Worm (Caenorhabditis elegans) whole organism, L1 larva: ENCODE measurements around the gene rsp-4.

Experiments
- C04F5.9 ChIP-seq: sonication (generic microtip); optimal IDR thresholded peaks from 2 replicates; lab custom pipeline; 2016; ENCODE audit warnings: missing genetic modification characterization, missing compliant biosample characterization
- C16A3.4 ChIP-seq: fragments of 150-350 bp; optimal IDR thresholded peaks from 2 replicates; lab custom pipeline; 2014; ENCODE audit warnings: missing biosample characterization, missing genetic modification characterization
- blmp-1 ChIP-seq: fragments of 150-350 bp; optimal IDR thresholded peaks from 2 replicates; lab custom pipeline; 2014; ENCODE audit warnings: missing biosample characterization, missing genetic modification characterization
- ceh-82 ChIP-seq, 3 experiments: fragments of 150-350 bp in 1 of 3; sonication (generic microtip) in 2 of 3; optimal IDR thresholded peaks; 2 replicates each; lab custom pipeline; 2014 to 2017; ENCODE audit warnings: missing biosample characterization in 3 of 3, missing genetic modification characterization in 3 of 3
- ceh-88 ChIP-seq: fragments of 200-800 bp; sonication (Bioruptor generic); IDR thresholded peaks from 2 replicates; pipeline ENCODE4 v1.3.6; 2022; ENCODE audit warnings: missing genetic modification characterization, missing compliant biosample characterization
- dpl-1 ChIP-seq, 3 experiments: fragments of 150-350 bp in 2 of 3; sonication (generic microtip) in 1 of 3; optimal IDR thresholded peaks; 2 replicates each; lab custom pipeline; 2014 to 2017; ENCODE audit warnings: missing biosample characterization in 3 of 3, missing genetic modification characterization in 3 of 3, missing genetic modification reagents in 3 of 3
- dsc-1 ChIP-seq: sonication (generic microtip); optimal IDR thresholded peaks from 2 replicates; lab custom pipeline; 2016; ENCODE audit warnings: mild to moderate bottlenecking, missing genetic modification characterization, missing compliant biosample characterization
- efl-1 ChIP-seq, 4 experiments: fragments of 150-350 bp; optimal IDR thresholded peaks in 3 of 4; peaks in 1 of 4; 1 replicate in 1 of 4; 2 replicates in 3 of 4; lab custom pipeline; 2014; ENCODE audit warnings: missing biosample characterization in 2 of 4, missing genetic modification characterization in 2 of 4, missing genetic modification reagents in 2 of 4
- egl-13 ChIP-seq: sonication (generic microtip); optimal IDR thresholded peaks from 2 replicates; lab custom pipeline; 2016; ENCODE audit warnings: missing genotype, missing genetic modification reagents, missing genetic modification characterization, missing compliant biosample characterization
- elt-2 ChIP-seq: sonication (generic microtip); optimal IDR thresholded peaks from 2 replicates; lab custom pipeline; 2016; ENCODE audit warnings: missing genetic modification characterization, mild to moderate bottlenecking, inconsistent platforms, missing compliant biosample characterization, missing genetic modification reagents
- fkh-10 ChIP-seq: sonication (generic microtip); optimal IDR thresholded peaks from 2 replicates; lab custom pipeline; 2017; ENCODE audit warnings: missing biosample characterization, missing genetic modification reagents, missing genetic modification characterization
- fkh-8 ChIP-seq: sonication (generic microtip); optimal IDR thresholded peaks from 2 replicates; lab custom pipeline; 2016; ENCODE audit warnings: mild to moderate bottlenecking, missing genetic modification characterization, missing compliant biosample characterization
- grh-1 ChIP-seq: fragments of 200-800 bp; sonication (Bioruptor generic); IDR thresholded peaks from 2 replicates; pipeline ENCODE4 v1.3.6; 2022; ENCODE audit warnings: missing genetic modification reagents, missing genetic modification characterization, missing compliant biosample characterization
- isw-1 ChIP-seq: fragments of 200-800 bp; sonication (Bioruptor generic); IDR thresholded peaks from 2 replicates; pipeline ENCODE4 v1.3.6; 2022; ENCODE audit warnings: missing genetic modification characterization, missing compliant biosample characterization
- jun-1 ChIP-seq: fragments of 150-350 bp; optimal IDR thresholded peaks from 2 replicates; lab custom pipeline; 2014; ENCODE audit warnings: missing biosample characterization, missing genetic modification reagents, missing genetic modification characterization
- lin-13 ChIP-seq: fragments of 150-350 bp; optimal IDR thresholded peaks from 2 replicates; lab custom pipeline; 2014; ENCODE audit warnings: missing biosample characterization, missing genetic modification reagents, missing genetic modification characterization
- lin-14 ChIP-seq: fragments of 200-800 bp; sonication (Bioruptor generic); optimal IDR thresholded peaks from 2 replicates; lab custom pipeline; 2018; ENCODE audit warnings: mild to moderate bottlenecking, missing genetic modification characterization, moderate library complexity, missing compliant biosample characterization
- lin-15B ChIP-seq: fragments of 150-350 bp; sonication (generic microtip); optimal IDR thresholded peaks from 3 replicates; lab custom pipeline; 2014; ENCODE audit warnings: missing biosample characterization, missing genetic modification characterization
- lin-35 ChIP-seq, 2 experiments: fragments of 150-350 bp; optimal IDR thresholded peaks; 2 replicates each; lab custom pipeline; 2014; ENCODE audit warnings: missing biosample characterization in 2 of 2, missing genetic modification characterization in 2 of 2, missing genetic modification reagents in 2 of 2
- lir-3 ChIP-seq: sonication (generic microtip); optimal IDR thresholded peaks from 2 replicates; lab custom pipeline; 2016; ENCODE audit warnings: mild to moderate bottlenecking, missing genetic modification characterization, moderate library complexity, missing compliant biosample characterization; ENCODE audit not compliant: poor library complexity
- lsy-2 ChIP-seq, 2 experiments: fragments of 150-350 bp; optimal IDR thresholded peaks; 2 replicates each; lab custom pipeline; 2014; ENCODE audit warnings: missing biosample characterization in 2 of 2, missing genetic modification characterization in 2 of 2
- mab-9 ChIP-seq: fragments of 200-800 bp; sonication (Bioruptor generic); IDR thresholded peaks from 2 replicates; pipeline ENCODE4 v1.3.6; 2022; ENCODE audit warnings: missing genetic modification reagents, missing genetic modification characterization, missing compliant biosample characterization
- mep-1 ChIP-seq: fragments of 150-350 bp; optimal IDR thresholded peaks from 2 replicates; lab custom pipeline; 2014; ENCODE audit warnings: missing biosample characterization, missing genetic modification characterization
- nhr-11 ChIP-seq: fragments of 150-350 bp; optimal IDR thresholded peaks from 2 replicates; lab custom pipeline; 2014; ENCODE audit warnings: missing biosample characterization, missing genetic modification characterization
- nhr-19 ChIP-seq: fragments of 200-800 bp; sonication (Bioruptor generic); conservative IDR thresholded peaks from 2 replicates; pipeline ENCODE4 v1.3.6; 2022; ENCODE audit warnings: missing genetic modification characterization, missing compliant biosample characterization
- nhr-20 ChIP-seq: sonication (generic microtip); optimal IDR thresholded peaks from 2 replicates; lab custom pipeline; 2016; ENCODE audit warnings: mild to moderate bottlenecking, missing genetic modification characterization, missing compliant biosample characterization
- nhr-47 ChIP-seq: sonication (generic microtip); optimal IDR thresholded peaks from 2 replicates; lab custom pipeline; 2016; ENCODE audit warnings: mild to moderate bottlenecking, missing genetic modification characterization, moderate library complexity, missing compliant biosample characterization
- nhr-71 ChIP-seq: sonication (generic microtip); optimal IDR thresholded peaks from 2 replicates; lab custom pipeline; 2016; ENCODE audit warnings: mild to moderate bottlenecking, missing genetic modification characterization, moderate library complexity, missing compliant biosample characterization
- nhr-85 ChIP-seq: sonication (generic microtip); peaks from one replicate; lab custom pipeline; 2016; ENCODE audit warnings: missing genetic modification characterization, inconsistent platforms, missing compliant biosample characterization
- nhr-90 ChIP-seq: sonication (generic microtip); optimal IDR thresholded peaks from 2 replicates; lab custom pipeline; 2016; ENCODE audit warnings: mild to moderate bottlenecking, missing genetic modification characterization, missing compliant biosample characterization; ENCODE audit not compliant: poor library complexity
- rnt-1 ChIP-seq: sonication (generic microtip); optimal IDR thresholded peaks from 2 replicates; lab custom pipeline; 2016; ENCODE audit warnings: mild to moderate bottlenecking, missing genetic modification characterization, moderate library complexity, missing compliant biosample characterization
- skn-1 ChIP-seq: fragments of 150-350 bp; optimal IDR thresholded peaks from 2 replicates; lab custom pipeline; 2014; ENCODE audit warnings: missing biosample characterization, missing genetic modification characterization
- snpc-4 ChIP-seq: fragments of 150-350 bp; optimal IDR thresholded peaks from 2 replicates; lab custom pipeline; 2014; ENCODE audit warnings: missing biosample characterization, missing genetic modification characterization
- snu-23 ChIP-seq: sonication (generic microtip); optimal IDR thresholded peaks from 2 replicates; lab custom pipeline; 2016; ENCODE audit warnings: missing genetic modification characterization, missing compliant biosample characterization
- swsn-7 ChIP-seq: sonication (generic microtip); optimal IDR thresholded peaks from 2 replicates; lab custom pipeline; 2016; ENCODE audit warnings: missing genetic modification characterization, missing compliant biosample characterization
- tbx-2 ChIP-seq: sonication (generic microtip); optimal IDR thresholded peaks from 2 replicates; lab custom pipeline; 2016; ENCODE audit warnings: missing genetic modification characterization, missing compliant biosample characterization
- unc-86 ChIP-seq: sonication (generic microtip); optimal IDR thresholded peaks from 2 replicates; lab custom pipeline; 2016; ENCODE audit warnings: missing genetic modification characterization, missing compliant biosample characterization
- unc-98 ChIP-seq: fragments of 200-800 bp; sonication (Bioruptor generic); IDR thresholded peaks from 2 replicates; pipeline ENCODE4 v1.3.6; 2022; ENCODE audit warnings: missing genetic modification characterization, missing compliant biosample characterization
- vab-15 ChIP-seq: sonication (generic microtip); optimal IDR thresholded peaks from 2 replicates; lab custom pipeline; 2017; ENCODE audit warnings: missing genotype, mild to moderate bottlenecking, missing genetic modification characterization, missing compliant biosample characterization
- xbp-1 ChIP-seq: sonication (generic microtip); optimal IDR thresholded peaks from 2 replicates; lab custom pipeline; 2016; ENCODE audit warnings: missing genetic modification characterization, missing compliant biosample characterization
- ztf-11 ChIP-seq, 2 experiments: sonication (generic microtip); optimal IDR thresholded peaks; 2 replicates each; lab custom pipeline; 2016 to 2017; ENCODE audit warnings: missing genetic modification characterization in 2 of 2, missing biosample characterization in 1 of 2, missing compliant biosample characterization in 1 of 2

The rsp-4 gene

ce11 chrII:5351799-5352198 is 36.8 kb downstream of the rsp-4 start, which contains the start of gene F09E5.7:
Gene F09E5.7 (plus strand): TSS chrII:5352099.
- TF ChIP-seq fkh-8 (tag; lab: Kevin White, UChicago): no peak
- TF ChIP-seq, all 84 proteins: peak for 0

DNA sequence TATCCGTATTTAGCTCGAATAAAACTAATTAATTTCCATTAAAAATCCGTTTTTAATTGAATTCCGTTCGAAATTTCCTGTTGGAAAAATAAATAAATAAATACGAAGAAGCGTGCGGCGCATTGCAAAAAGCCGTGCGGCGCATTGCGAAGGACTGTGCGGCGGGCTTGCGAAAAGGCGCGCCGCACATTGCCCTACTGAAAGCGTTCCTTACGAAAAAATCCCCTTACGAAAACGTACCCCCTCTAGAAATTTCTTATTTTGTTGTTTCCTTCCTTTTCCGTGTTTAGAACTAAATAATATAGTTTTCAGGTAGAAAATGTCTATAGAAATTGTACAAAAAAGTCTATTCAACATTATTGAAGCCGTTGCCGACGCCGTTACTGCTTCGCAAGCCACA is 38.3 kb downstream of the rsp-4 start, which contains the start of gene F09E5.8:
Gene F09E5.8 (plus strand): TSS at position 313 of the 400 bp plus-strand sequence.
- TF ChIP-seq ceh-88 (GFP tag; lab: Robert Waterston, UW): peak; percentile 42; the same call in 1 of the 2 replicates
- peak; percentile 59 for TF ChIP-seq nhr-19
- peak; percentile 41 for TF ChIP-seq isw-1 (GFP tag; lab: Robert Waterston, UW)
- peak; percentile 32; the same call in 1 of the 2 replicates for TF ChIP-seq grh-1

- TF ChIP-seq nhr-90 (peak; percentile 81), unc-86 (tag; lab: Kevin White, UChicago) (peak; percentile 47), dsc-1 (tag; lab: Kevin White, UChicago) (peak; percentile 51), C04F5.9 (tag; lab: Kevin White, UChicago) (peak; percentile 26), nhr-85 (tag; lab: Kevin White, UChicago) (peak; percentile 84), blmp-1 (tag; lab: Kevin White, UChicago) (peak; percentile 59), rnt-1 (tag; lab: Kevin White, UChicago) (peak; percentile 86), mab-9 (GFP tag; lab: Robert Waterston, UW) (peak; percentile 89), fkh-10 (GFP tag; lab: Kevin White, UChicago) (peak; percentile 12), ceh-82 (tag; optimal IDR thresholded peaks at IDR 0.05; lab: Kevin White, UChicago) (peak; percentile 1 to 52 (median 50)), lin-35 (GFP tag; optimal IDR thresholded peaks at IDR 0.05; lab: Kevin White, UChicago) (peak; percentile 89 to 98), dpl-1 (GFP tag; optimal IDR thresholded peaks at IDR 0.05; lab: Kevin White, UChicago) (peak; percentile 87 to 91 (median 90)), fkh-8 (tag; lab: Kevin White, UChicago) (peak; percentile 30), grh-1 (peak; percentile 96), snu-23 (GFP tag; lab: Kevin White, UChicago) (peak; percentile 73), vab-15 (tag; lab: Kevin White, UChicago) (peak; percentile 76), nhr-19 (peak; percentile 97), elt-2 (tag; lab: Kevin White, UChicago) (peak; percentile 12), nhr-71 (tag; lab: Kevin White, UChicago) (peak; percentile 84), skn-1 (peak; percentile 47), tbx-2 (tag; lab: Kevin White, UChicago) (peak; percentile 73), lsy-2 (tag; optimal IDR thresholded peaks at IDR 0.05; lab: Kevin White, UChicago) (peak; percentile 64 to 88), snpc-4 (tag; lab: Kevin White, UChicago) (peak; percentile 57), nhr-11 (tag; lab: Kevin White, UChicago) (peak; percentile 52), jun-1 (tag; lab: Kevin White, UChicago) (peak; percentile 42), ztf-11 (tag; optimal IDR thresholded peaks at IDR 0.05; lab: Kevin White, UChicago) (peak in 1 of 2 experiments; percentile 36), C16A3.4 (tag; lab: Kevin White, UChicago) (peak; percentile 70), nhr-47 (peak; percentile 77), mep-1 (peak; percentile 55), lin-15B (tag; lab: Kevin White, UChicago) (peak; percentile 55), swsn-7 (peak; percentile 74), nhr-20 (peak; percentile 73), lin-14 (GFP tag; lab: Kevin White, UChicago) (peak; percentile 75), egl-13 (tag; lab: Kevin White, UChicago) (peak; percentile 9), isw-1 (GFP tag; lab: Robert Waterston, UW) (peak; percentile 93), unc-98 (GFP tag; lab: Robert Waterston, UW) (0 out of 2 replicates have a peak, but pooled peaks have one; percentile 26), xbp-1 (peak; percentile 65), lir-3 (tag; lab: Kevin White, UChicago) (peak; percentile 52), lin-13 (GFP tag; lab: Kevin White, UChicago) (peak; percentile 70), ceh-88 (GFP tag; lab: Robert Waterston, UW) (peak; percentile 92), efl-1 (optimal IDR thresholded peaks at IDR 0.05; lab: Kevin White, UChicago) (peak; percentile 72 to 93), efl-1 (GFP tag; optimal IDR thresholded peaks at IDR 0.05 in 1 of 2; lab: Kevin White, UChicago) (peak; percentile 92 to 99)
These were observed 42.3 kb downstream of the rsp-4 start for ce11 chrII:5346350-5346749.
